Worm (Caenorhabditis elegans): ENCODE results near the gene rimb-1.

ce11 chrIII:1848747-1849146, 60.6 kb downstream of the rimb-1 start, which contains the start of gene pqn-82:
- TF ChIP-seq pag-3 (tag; optimal IDR thresholded peaks at IDR 0.05; ENCODE audit: borderline replicate concordance) (no peak), sox-4 (tag; optimal IDR thresholded peaks at IDR 0.05) (no peak)

All from whole organism, late embryonic.